Worm (Caenorhabditis elegans) whole organism, young adult: ENCODE data around the gene gtf-2H3.

Experiments
- B0261.1 ChIP-seq: sonication (generic microtip); optimal IDR thresholded peaks from 2 replicates; lab custom pipeline; 2016; ENCODE audit warnings: mild to moderate bottlenecking, missing genetic modification characterization, moderate library complexity, missing compliant biosample characterization
- ZK185.1 ChIP-seq: sonication (generic microtip); optimal IDR thresholded peaks from 2 replicates; lab custom pipeline; 2016; ENCODE audit warnings: mild to moderate bottlenecking, missing genetic modification characterization, missing compliant biosample characterization; ENCODE audit not compliant: poor library complexity, severe bottlenecking
- attf-5 ChIP-seq: fragments of 200-800 bp; sonication (Bioruptor generic); optimal IDR thresholded peaks from 2 replicates; lab custom pipeline; 2018; ENCODE audit warnings: mild to moderate bottlenecking, missing genetic modification characterization, missing compliant biosample characterization
- bed-1 ChIP-seq: fragments of 200-800 bp; sonication (Bioruptor generic); IDR thresholded peaks from 2 replicates; pipeline ENCODE4 v1.3.6; 2022; ENCODE audit warnings: missing genetic modification reagents, missing genetic modification characterization, missing compliant biosample characterization
- hsf-1 ChIP-seq: fragments of 200-800 bp; sonication (Bioruptor generic); IDR thresholded peaks from 2 replicates; pipeline ENCODE4 v1.3.6; 2022; ENCODE audit warnings: missing genetic modification reagents, missing genetic modification characterization, missing compliant biosample characterization
- lin-26 ChIP-seq: fragments of 200-800 bp; sonication (Bioruptor generic); IDR thresholded peaks from 2 replicates; pipeline ENCODE4 v1.3.6; 2022; ENCODE audit warnings: missing genetic modification reagents, missing genetic modification characterization, missing compliant biosample characterization
- snpc-4 ChIP-seq, 5 experiments: fragments of 150-350 bp in 1 of 5; sonication (generic microtip) in 4 of 5; optimal IDR thresholded peaks; 2 replicates each; lab custom pipeline; 2014 to 2018; ENCODE audit warnings: missing genetic modification characterization in 5 of 5, missing biosample characterization in 3 of 5, antibody characterized with exemption in 2 of 5, mild to moderate bottlenecking in 2 of 5, missing compliant biosample characterization in 2 of 5, missing genotype in 2 of 5, moderate library complexity in 2 of 5, missing genetic modification reagents in 1 of 5
- ztf-25 ChIP-seq: fragments of 200-800 bp; sonication (Bioruptor generic); IDR thresholded peaks from 2 replicates; pipeline ENCODE4 v1.3.6; 2022; ENCODE audit warnings: missing genetic modification reagents, missing genetic modification characterization, missing compliant biosample characterization
- ztf-6 ChIP-seq: fragments of 200-800 bp; sonication (Bioruptor generic); IDR thresholded peaks from 2 replicates; pipeline ENCODE4 v1.3.6; 2022; ENCODE audit warnings: missing genetic modification reagents, missing genetic modification characterization, missing compliant biosample characterization

ce11 chrIII:10114662-10115061 lies 5.3 kb downstream of the gtf-2H3 start, which contains the start of the genes ZK1128.1 and mett-10:
- TF ChIP-seq ztf-25 (GFP tag; lab: Robert Waterston, UW) (no peak), hsf-1 (GFP tag; lab: Robert Waterston, UW) (no peak), lin-26 (GFP tag; lab: Robert Waterston, UW) (no peak), snpc-4 (GFP tag; optimal IDR thresholded peaks at IDR 0.05; lab: Kevin White, UChicago) (no peak), snpc-4 (tag; optimal IDR thresholded peaks at IDR 0.05; lab: Kevin White, UChicago) (no peak), B0261.1 (no peak), attf-5 (GFP tag; lab: Kevin White, UChicago) (no peak), ZK185.1 (tag; lab: Kevin White, UChicago) (no peak), ztf-6 (GFP tag; lab: Robert Waterston, UW) (no peak), bed-1 (GFP tag; lab: Robert Waterston, UW) (no peak)
